Fruit fly (Drosophila melanogaster): Measurements from ENCODE around the gene MED31.

DNA sequence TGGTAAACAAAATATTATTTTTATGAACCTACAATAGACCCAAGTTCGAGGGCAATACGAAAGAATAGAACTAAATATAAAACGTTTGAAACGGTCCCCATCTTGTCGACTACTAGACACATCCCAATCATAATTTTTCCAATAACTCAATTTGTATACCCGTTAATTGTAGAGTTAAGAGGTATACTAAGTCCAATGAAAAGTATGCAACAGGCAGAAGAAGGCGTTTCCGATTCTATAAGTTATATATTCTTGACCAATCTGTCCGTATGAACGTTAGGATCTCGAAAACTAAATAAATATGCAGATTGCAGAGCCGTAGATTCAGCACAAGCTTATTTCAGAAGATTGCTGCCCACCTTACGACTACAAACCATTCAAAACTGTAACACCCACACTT lies 48.7 kb downstream of the MED31 start, which contains the start of gene CG33927:
- TF ChIP-seq CG9139 (GFP tag; optimal IDR thresholded peaks at IDR 0.05) (no peak), Met (GFP tag; optimal IDR thresholded peaks at IDR 0.05) (no peak), CG10669 (GFP tag; optimal IDR thresholded peaks at IDR 0.05) (no peak), CG8319 (GFP tag; optimal IDR thresholded peaks at IDR 0.05) (no peak), CG7368 (GFP tag; optimal IDR thresholded peaks at IDR 0.05) (no peak), CG6792 (GFP tag; optimal IDR thresholded peaks at IDR 0.05) (no peak), CG10631 (GFP tag; optimal IDR thresholded peaks at IDR 0.05) (no peak), dsx (GFP tag; optimal IDR thresholded peaks at IDR 0.05; ENCODE audit: poor library complexity, severe bottlenecking) (no peak), CG11902 (GFP tag; optimal IDR thresholded peaks at IDR 0.05) (no peak), ss (GFP tag; optimal IDR thresholded peaks at IDR 0.05) (no peak), Sox102F (GFP tag; optimal IDR thresholded peaks at IDR 0.05) (no peak)

Data from whole organism, prepupa.